Fruit fly (Drosophila melanogaster): ENCODE data around the gene CG45095.

CG45095 gene

DNA sequence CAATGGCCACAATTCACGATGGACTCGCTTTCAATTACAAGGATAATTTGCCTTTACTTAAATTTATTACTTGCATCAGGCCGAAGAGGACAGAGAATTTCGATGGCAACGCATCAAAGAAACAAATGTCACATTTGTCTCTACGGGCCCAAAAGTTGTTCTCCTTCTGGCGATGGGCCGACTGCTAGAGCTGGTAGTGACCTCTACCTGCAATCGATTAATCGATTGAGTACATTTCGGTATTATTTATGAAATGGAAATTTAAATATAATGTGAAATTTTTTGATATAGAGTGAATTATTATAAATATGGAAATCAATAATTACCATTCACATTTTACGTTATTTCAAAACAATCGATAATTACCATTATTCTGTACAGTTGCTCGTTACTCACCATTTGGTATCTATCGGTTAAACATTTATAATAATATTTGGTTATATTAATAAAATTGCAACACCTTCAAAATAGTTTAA, 20.4 kb downstream of the CG45095 start, which contains the start of the genes CG31510 and TTLL5 (continued):
- no peak for TF ChIP-seq ranshi (GFP tag; IDR thresholded peaks at IDR 0.05)
- no peak for TF ChIP-seq scrt (GFP tag; optimal IDR thresholded peaks at IDR 0.05)
- no peak for TF ChIP-seq tgo (GFP tag; IDR thresholded peaks at IDR 0.05)
- no peak for TF ChIP-seq Ets97D (GFP tag; optimal IDR thresholded peaks at IDR 0.05)
- TF ChIP-seq CG11456 (GFP tag; IDR thresholded peaks at IDR 0.05) = no peak
- TF ChIP-seq Tbp (GFP tag; optimal IDR thresholded peaks at IDR 0.05) = no peak
- TF ChIP-seq gt (GFP tag; IDR thresholded peaks at IDR 0.05) = no peak
- TF ChIP-seq Poxn (GFP tag; IDR thresholded peaks at IDR 0.05) = no peak
- TF ChIP-seq lilli (GFP tag; optimal IDR thresholded peaks at IDR 0.05) = peak; percentile 15
- peak; percentile 71 for TF ChIP-seq amos (GFP tag; IDR thresholded peaks at IDR 0.05; ENCODE audit: partially characterized antibody)
- TF ChIP-seq CG30403 (GFP tag; optimal IDR thresholded peaks at IDR 0.05) = peak; percentile 33
- TF ChIP-seq CG9215 (GFP tag; IDR thresholded peaks at IDR 0.05) = no peak
- 0 out of 2 replicates have a peak, but pooled peaks have one; percentile 31 for TF ChIP-seq stc (GFP tag; IDR thresholded peaks at IDR 0.05)
- TF ChIP-seq CG17361 (GFP tag; IDR thresholded peaks at IDR 0.05) = no peak
- TF ChIP-seq Dbx (GFP tag; IDR thresholded peaks at IDR 0.05) = no peak
- no peak for TF ChIP-seq Dad (GFP tag; optimal IDR thresholded peaks at IDR 0.05)
- no peak for TF ChIP-seq CG43689 (GFP tag; IDR thresholded peaks at IDR 0.05)
- TF ChIP-seq CG15011 (GFP tag; optimal IDR thresholded peaks at IDR 0.05) = no peak
- TF ChIP-seq cad (GFP tag; optimal IDR thresholded peaks at IDR 0.05) = no peak
- TF ChIP-seq Dip3 (GFP tag; optimal IDR thresholded peaks at IDR 0.05) = peak; percentile 12
- no peak for TF ChIP-seq CG8944 (GFP tag; optimal IDR thresholded peaks at IDR 0.05)
- TF ChIP-seq CG16813 (GFP tag; IDR thresholded peaks at IDR 0.05; ENCODE audit: partially characterized antibody) = no peak; the same call in 1 of the 3 replicates
- TF ChIP-seq Dll (GFP tag; IDR thresholded peaks at IDR 0.05; ENCODE audit: partially characterized antibody) = peak; percentile 86
- TF ChIP-seq CG6683 (GFP tag; optimal IDR thresholded peaks at IDR 0.05) = no peak
- no peak for TF ChIP-seq CG8281 (tag; optimal IDR thresholded peaks at IDR 0.05)
- no peak for TF ChIP-seq dmrt99B (tag; optimal IDR thresholded peaks at IDR 0.05)
- no peak for TF ChIP-seq Hmr (GFP tag; optimal IDR thresholded peaks at IDR 0.05)
- TF ChIP-seq sob (GFP tag; IDR thresholded peaks at IDR 0.05) = no peak
- TF ChIP-seq CG6791 (GFP tag; IDR thresholded peaks at IDR 0.05; ENCODE audit: partially characterized antibody) = peak; percentile 84
- no peak for TF ChIP-seq CG2875 (GFP tag; optimal IDR thresholded peaks at IDR 0.05)
- no peak for TF ChIP-seq CG10321 (GFP tag; IDR thresholded peaks at IDR 0.05)
- no peak for TF ChIP-seq yki (optimal IDR thresholded peaks at IDR 0.05)
- no peak for TF ChIP-seq Atf3 (GFP tag; optimal IDR thresholded peaks at IDR 0.05)
- TF ChIP-seq CG8388 (GFP tag; optimal IDR thresholded peaks at IDR 0.05) = no peak
- TF ChIP-seq CG7963 (GFP tag; IDR thresholded peaks at IDR 0.05; ENCODE audit: partially characterized antibody) = peak; percentile 70
- TF ChIP-seq ken (GFP tag; IDR thresholded peaks at IDR 0.05) = no peak
- TF ChIP-seq CG16863 (GFP tag; optimal IDR thresholded peaks at IDR 0.05) = no peak
- no peak; the same call in 1 of the 2 replicates for TF ChIP-seq crol (GFP tag; IDR thresholded peaks at IDR 0.05)
- TF ChIP-seq al (GFP tag; IDR thresholded peaks at IDR 0.05) = peak; percentile 28; the same call in 1 of the 2 replicates
- peak; percentile 36; the same call in 1 of the 2 replicates for TF ChIP-seq slbo (GFP tag; IDR thresholded peaks at IDR 0.05)
- TF ChIP-seq disco-r (GFP tag; optimal IDR thresholded peaks at IDR 0.05) = no peak
- TF ChIP-seq lbe (GFP tag; optimal IDR thresholded peaks at IDR 0.05) = no peak
- no peak for TF ChIP-seq pita (GFP tag; optimal IDR thresholded peaks at IDR 0.05)
- TF ChIP-seq BEAF-32 (GFP tag; optimal IDR thresholded peaks at IDR 0.05) = peak; percentile 69
- TF ChIP-seq CG2712 (tag; optimal IDR thresholded peaks at IDR 0.05) = no peak
- TF ChIP-seq odd (GFP tag; optimal IDR thresholded peaks at IDR 0.05) = no peak
- no peak for TF ChIP-seq CG13775 (GFP tag; optimal IDR thresholded peaks at IDR 0.05)
- no peak for TF ChIP-seq Nf-YB (GFP tag; optimal IDR thresholded peaks at IDR 0.05)
- no peak for TF ChIP-seq br (optimal IDR thresholded peaks at IDR 0.05)
- TF ChIP-seq Spps (tag; optimal IDR thresholded peaks at IDR 0.05) = no peak
- TF ChIP-seq CG12942 (GFP tag; optimal IDR thresholded peaks at IDR 0.05) = no peak
- peak; percentile 72 for TF ChIP-seq Dref (GFP tag; IDR thresholded peaks at IDR 0.05)
- no peak for TF ChIP-seq btn (GFP tag; optimal IDR thresholded peaks at IDR 0.05)

Data from whole organism, embryonic.